Worm (Caenorhabditis elegans) whole organism, midembryonic: ENCODE data around the gene F44F4.15.

ENCODE experiments used
- T22C8.4 ChIP-seq: fragments of 200-800 bp; sonication (Bioruptor generic); IDR thresholded peaks from 2 replicates; pipeline ENCODE4 v1.3.6; 2022; ENCODE audit warnings: missing genetic modification characterization, missing compliant biosample characterization
- cog-1 ChIP-seq: sonication (generic microtip); optimal IDR thresholded peaks from 2 replicates; lab custom pipeline; 2016; ENCODE audit warnings: missing genetic modification characterization, missing compliant biosample characterization
- flt-1 ChIP-seq: fragments of 200-800 bp; sonication (Bioruptor generic); IDR thresholded peaks from 2 replicates; pipeline ENCODE4 v1.3.6; 2022; ENCODE audit warnings: missing genetic modification characterization, missing compliant biosample characterization
- klf-2 ChIP-seq: fragments of 200-800 bp; sonication (Bioruptor generic); conservative IDR thresholded peaks from 2 replicates; pipeline ENCODE4 v1.3.6; 2022; ENCODE audit warnings: missing genetic modification reagents, missing genetic modification characterization, missing compliant biosample characterization
- med-1 ChIP-seq: sonication (generic microtip); optimal IDR thresholded peaks from 2 replicates; lab custom pipeline; 2017; ENCODE audit warnings: missing genetic modification characterization, mild to moderate bottlenecking, missing compliant biosample characterization, antibody characterized with exemption, missing genetic modification reagents; ENCODE audit not compliant: insufficient read depth
- ref-1 ChIP-seq: fragments of 200-800 bp; sonication (Bioruptor generic); conservative IDR thresholded peaks from 2 replicates; pipeline ENCODE4 v1.3.6; 2022; ENCODE audit warnings: missing genetic modification reagents, missing genetic modification characterization, missing compliant biosample characterization
- tab-1 ChIP-seq: fragments of 200-800 bp; sonication (Bioruptor generic); IDR thresholded peaks from 2 replicates; pipeline ENCODE4 v1.3.6; 2022; ENCODE audit warnings: missing genetic modification characterization, missing compliant biosample characterization
- ztf-23 ChIP-seq: fragments of 200-800 bp; sonication (Bioruptor generic); IDR thresholded peaks from 2 replicates; pipeline ENCODE4 v1.3.6; 2022; ENCODE audit warnings: missing genetic modification reagents, missing genetic modification characterization, missing compliant biosample characterization
- ztf-29 ChIP-seq: fragments of 200-800 bp; sonication (Bioruptor generic); IDR thresholded peaks from 2 replicates; pipeline ENCODE4 v1.3.6; 2022; ENCODE audit warnings: missing genetic modification reagents, missing genetic modification characterization, missing compliant biosample characterization

The F44F4.15 gene

DNA sequence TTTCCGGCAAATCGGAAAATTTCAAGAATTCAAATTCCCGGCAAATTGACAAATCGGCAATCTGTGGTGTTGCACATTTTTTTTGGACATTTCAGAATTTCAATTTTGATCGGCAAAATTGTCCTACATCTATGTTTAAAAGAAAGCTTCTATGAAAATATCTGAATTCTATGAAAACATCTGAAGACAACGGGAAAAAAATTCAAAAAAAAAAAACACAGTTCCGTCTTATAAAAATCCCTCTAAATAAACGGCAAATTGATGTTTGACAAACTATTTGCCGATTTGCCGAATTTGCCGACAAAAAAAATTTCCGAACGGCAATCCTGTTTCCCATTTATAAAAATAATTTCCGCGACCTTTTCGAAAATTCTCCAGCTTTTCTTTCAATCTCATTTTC is at the start of gene F44F4.15:
Gene F44F4.15 (plus strand): TSS at position 301 of the 400 bp plus-strand sequence.
- TF ChIP-seq klf-2 (GFP tag; lab: Robert Waterston, UW), result no peak
- no peak for TF ChIP-seq tab-1 (GFP tag; lab: Robert Waterston, UW)
- no peak for TF ChIP-seq flt-1 (GFP tag; lab: Robert Waterston, UW)
- no peak for TF ChIP-seq med-1 (GFP tag; lab: Kevin White, UChicago)
- no peak for TF ChIP-seq T22C8.4 (GFP tag; lab: Robert Waterston, UW)

DNA sequence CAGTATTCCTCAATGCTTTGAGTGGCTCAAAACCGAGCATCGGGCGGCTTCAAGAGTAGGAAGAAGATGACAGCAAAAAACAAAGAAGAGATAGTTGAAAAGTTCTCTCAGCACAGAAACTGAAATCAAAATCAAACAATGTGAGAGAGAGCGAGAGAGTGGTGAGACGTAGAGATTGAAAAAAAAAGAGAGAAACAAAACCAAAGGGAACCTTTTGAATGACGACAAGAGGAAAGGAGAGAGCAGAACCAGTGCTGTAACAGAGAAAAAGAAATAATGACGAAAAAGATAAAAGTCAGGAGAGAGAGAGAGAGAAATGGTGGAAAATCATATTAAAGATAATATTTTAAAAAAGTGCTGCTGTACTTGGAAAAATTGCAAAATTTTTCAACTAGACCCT is 47.2 kb upstream of the F44F4.15 start:
- TF ChIP-seq ref-1 (GFP tag; lab: Robert Waterston, UW), result no peak
- TF ChIP-seq tab-1 (GFP tag; lab: Robert Waterston, UW), result no peak
- TF ChIP-seq klf-2 (GFP tag; lab: Robert Waterston, UW), result no peak
- TF ChIP-seq cog-1, result no peak
- no peak for TF ChIP-seq ztf-23 (GFP tag; lab: Robert Waterston, UW)
- TF ChIP-seq ztf-29 (GFP tag; lab: Robert Waterston, UW), result no peak
- no peak for TF ChIP-seq T22C8.4 (GFP tag; lab: Robert Waterston, UW)
- no peak for TF ChIP-seq med-1 (GFP tag; lab: Kevin White, UChicago)
- no peak for TF ChIP-seq flt-1 (GFP tag; lab: Robert Waterston, UW)

DNA sequence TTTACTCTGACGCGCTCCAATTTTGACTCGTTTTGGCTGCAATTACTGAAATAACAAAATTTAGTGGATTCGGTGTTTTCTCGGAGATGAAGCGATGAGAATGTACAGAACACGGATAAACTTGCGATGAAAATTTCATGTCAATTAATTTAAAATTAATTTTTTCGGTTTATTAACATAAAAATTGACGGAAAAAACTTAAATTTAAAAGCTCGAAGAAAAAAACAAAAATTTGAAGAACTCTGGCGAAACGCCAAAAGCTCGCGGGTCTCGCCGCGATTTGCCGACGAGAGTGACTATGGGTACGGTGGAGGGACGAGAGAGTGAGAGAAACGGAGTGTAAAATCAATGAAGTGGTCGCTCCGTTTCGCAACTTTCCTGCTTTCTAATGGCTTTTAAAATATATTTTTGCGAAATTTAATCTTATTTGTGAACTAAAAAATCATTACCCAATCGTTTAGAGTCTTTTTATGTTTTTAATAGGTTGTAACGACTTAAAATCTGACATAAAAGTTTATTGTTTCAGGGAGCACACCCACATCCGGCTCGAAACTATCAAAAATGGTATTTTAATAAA is 45.7 kb upstream of the F44F4.15 start, which contains the start of the genes gmps-1 and cap-2:
Gene gmps-1 (minus strand): TSS at position 51 of the 577 bp plus-strand sequence.
Gene cap-2 (plus strand): TSS at position 527 of the 577 bp plus-strand sequence.
- TF ChIP-seq flt-1 (GFP tag; lab: Robert Waterston, UW), result peak; percentile 76
- TF ChIP-seq ztf-29 (GFP tag; lab: Robert Waterston, UW), result no peak
- no peak for TF ChIP-seq ref-1 (GFP tag; lab: Robert Waterston, UW)
- peak; percentile 64 for TF ChIP-seq cog-1
- TF ChIP-seq klf-2 (GFP tag; lab: Robert Waterston, UW), result no peak
- peak; percentile 59; the same call in 1 of the 2 replicates for TF ChIP-seq ztf-23 (GFP tag; lab: Robert Waterston, UW)
- TF ChIP-seq tab-1 (GFP tag; lab: Robert Waterston, UW), result no peak
- peak; percentile 86 for TF ChIP-seq T22C8.4 (GFP tag; lab: Robert Waterston, UW)

DNA sequence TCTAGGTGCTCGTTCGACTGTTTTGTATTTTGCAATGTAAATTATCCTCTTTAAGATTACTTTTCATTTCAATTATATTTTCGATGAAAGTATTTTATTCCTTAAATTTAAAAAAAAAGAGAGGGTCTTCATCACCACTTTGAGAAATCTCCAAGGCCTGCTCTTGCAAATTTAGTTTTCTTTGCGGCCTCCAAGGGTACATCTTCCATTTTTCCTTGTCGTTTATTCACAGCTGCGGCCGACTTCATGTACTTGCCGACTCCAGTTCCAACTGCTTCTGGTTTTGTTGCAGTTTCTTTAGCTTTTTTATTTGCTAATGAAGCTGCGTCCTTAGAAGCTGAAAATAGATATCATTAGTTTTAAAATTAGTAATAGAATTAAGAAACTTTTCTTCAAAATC is 43.8 kb upstream of the F44F4.15 start:
- TF ChIP-seq ztf-23 (GFP tag; lab: Robert Waterston, UW), result no peak
- TF ChIP-seq flt-1 (GFP tag; lab: Robert Waterston, UW), result no peak
- TF ChIP-seq cog-1, result no peak
- TF ChIP-seq ztf-29 (GFP tag; lab: Robert Waterston, UW), result no peak
- TF ChIP-seq klf-2 (GFP tag; lab: Robert Waterston, UW), result no peak
- no peak for TF ChIP-seq ref-1 (GFP tag; lab: Robert Waterston, UW)
- TF ChIP-seq med-1 (GFP tag; lab: Kevin White, UChicago), result no peak
- TF ChIP-seq tab-1 (GFP tag; lab: Robert Waterston, UW), result no peak

DNA sequence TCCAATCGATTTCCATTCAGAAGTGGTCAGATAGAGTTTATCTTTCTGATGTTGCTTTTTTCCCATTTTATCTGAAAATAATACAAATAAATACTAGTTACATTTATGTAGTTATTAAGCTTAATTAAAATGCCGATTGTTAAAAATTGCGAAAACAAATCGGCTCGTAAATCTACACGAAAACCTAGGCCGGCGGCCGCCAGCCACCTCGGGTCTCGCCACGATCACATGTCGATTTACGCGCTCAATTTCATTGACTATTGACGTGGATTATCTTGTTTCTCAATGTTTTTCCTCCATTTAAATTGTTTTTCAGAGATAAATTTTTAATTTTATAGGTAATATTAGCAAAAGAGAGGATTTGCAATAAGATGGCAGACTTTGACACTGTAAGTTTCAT is 41.9 kb upstream of the F44F4.15 start, which contains the start of the genes cyn-4 and copz-1:
Gene cyn-4 (minus strand): TSS at position 71 of the 400 bp plus-strand sequence.
Gene copz-1 (plus strand): TSS at position 339 of the 400 bp plus-strand sequence.
- TF ChIP-seq med-1 (GFP tag; lab: Kevin White, UChicago) (no peak), ztf-29 (GFP tag; lab: Robert Waterston, UW) (no peak), cog-1 (peak; percentile 80), flt-1 (GFP tag; lab: Robert Waterston, UW) (0 out of 2 replicates have a peak, but pooled peaks have one; percentile 46), ztf-23 (GFP tag; lab: Robert Waterston, UW) (peak; percentile 67), T22C8.4 (GFP tag; lab: Robert Waterston, UW) (no peak), ref-1 (GFP tag; lab: Robert Waterston, UW) (no peak), klf-2 (GFP tag; lab: Robert Waterston, UW) (0 out of 2 replicates have a peak, but pooled peaks have one; percentile 42), tab-1 (GFP tag; lab: Robert Waterston, UW) (0 out of 2 replicates have a peak, but pooled peaks have one; percentile 29)

DNA sequence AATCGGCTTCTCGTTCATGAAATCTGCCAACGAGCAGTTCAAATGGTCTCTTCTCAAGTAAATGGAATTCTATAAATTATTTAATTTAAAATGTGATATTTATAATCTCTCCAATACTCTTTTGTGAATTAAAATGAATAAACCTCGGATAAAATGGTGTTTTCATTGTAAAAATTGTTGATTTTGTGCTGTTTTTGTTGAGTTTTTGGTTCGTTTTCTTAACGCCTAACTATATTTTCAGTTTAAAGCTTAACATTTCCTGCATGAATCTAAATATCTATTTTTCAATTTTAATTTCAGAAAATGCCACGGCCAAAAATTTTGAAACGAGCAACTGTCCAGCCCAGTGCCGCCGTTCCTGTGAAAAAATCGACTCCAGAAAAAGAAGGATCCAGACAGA is 40.8 kb upstream of the F44F4.15 start, which contains the start of gene orc-2:
Gene orc-2 (plus strand): TSS at position 301 of the 400 bp plus-strand sequence.
- TF ChIP-seq med-1 (GFP tag; lab: Kevin White, UChicago), result no peak
- no peak for TF ChIP-seq klf-2 (GFP tag; lab: Robert Waterston, UW)
- no peak for TF ChIP-seq cog-1
- TF ChIP-seq flt-1 (GFP tag; lab: Robert Waterston, UW), result no peak
- no peak for TF ChIP-seq ref-1 (GFP tag; lab: Robert Waterston, UW)
- TF ChIP-seq tab-1 (GFP tag; lab: Robert Waterston, UW), result no peak
- no peak for TF ChIP-seq T22C8.4 (GFP tag; lab: Robert Waterston, UW)
- no peak for TF ChIP-seq ztf-29 (GFP tag; lab: Robert Waterston, UW)
- no peak for TF ChIP-seq ztf-23 (GFP tag; lab: Robert Waterston, UW)

- TF ChIP-seq klf-2 (GFP tag; lab: Robert Waterston, UW) (no peak), flt-1 (GFP tag; lab: Robert Waterston, UW) (no peak), T22C8.4 (GFP tag; lab: Robert Waterston, UW) (no peak), med-1 (GFP tag; lab: Kevin White, UChicago) (no peak), ztf-23 (GFP tag; lab: Robert Waterston, UW) (no peak), ref-1 (GFP tag; lab: Robert Waterston, UW) (no peak), ztf-29 (GFP tag; lab: Robert Waterston, UW) (no peak), tab-1 (GFP tag; lab: Robert Waterston, UW) (no peak), cog-1 (no peak)
Observed at ce11 chrII:10880625-10881024, 33.8 kb upstream of the F44F4.15 start, which contains the start of gene lurp-1. TSS of gene lurp-1 (plus strand) at chrII:10880925.

- TF ChIP-seq cog-1, result no peak
- no peak for TF ChIP-seq ref-1 (GFP tag; lab: Robert Waterston, UW)
- no peak for TF ChIP-seq ztf-29 (GFP tag; lab: Robert Waterston, UW)
- no peak for TF ChIP-seq ztf-23 (GFP tag; lab: Robert Waterston, UW)
Observed at ce11 chrII:10884396-10884795, 30.1 kb upstream of the F44F4.15 start, which contains the start of gene egg-3. TSS of gene egg-3 (minus strand) at chrII:10884441.

ce11 chrII:10885250-10885649 is 29.2 kb upstream of the F44F4.15 start:
- TF ChIP-seq tab-1 (GFP tag; lab: Robert Waterston, UW) (no peak), ztf-29 (GFP tag; lab: Robert Waterston, UW) (no peak), flt-1 (GFP tag; lab: Robert Waterston, UW) (no peak), cog-1 (no peak), ztf-23 (GFP tag; lab: Robert Waterston, UW) (no peak), klf-2 (GFP tag; lab: Robert Waterston, UW) (no peak)
